Fruit fly (Drosophila melanogaster) whole organism, embryonic: ENCODE results near the gene Exd2.
A peak's percentile ranks its signal among the peaks of the same experiment; 100 is the strongest.

ENCODE experiments used
- Ada2b ChIP-seq: fragments of 200-800 bp; sonication (Bioruptor generic); IDR thresholded peaks from 2 replicates; pipeline ENCODE4 v1.3.6; 2022; ENCODE audit warnings: missing biosample characterization, missing genetic modification characterization
- Aef1 ChIP-seq: fragments of 200-800 bp; sonication (Bioruptor generic); IDR thresholded peaks from 3 replicates; pipeline ENCODE4 v1.3.6; 2022; ENCODE audit warnings: missing biosample characterization, missing genetic modification characterization
- Antp ChIP-seq: fragments of 200-800 bp; sonication (Bioruptor generic); optimal IDR thresholded peaks from 3 replicates; lab custom pipeline; 2016; ENCODE audit warnings: missing biosample characterization, missing genetic modification characterization
- Bdp1 ChIP-seq: fragments of 200-800 bp; sonication (Bioruptor generic); optimal IDR thresholded peaks from 3 replicates; lab custom pipeline; 2016; ENCODE audit warnings: missing biosample characterization, missing genetic modification characterization
- CG10431 ChIP-seq: fragments of 200-800 bp; sonication (Bioruptor generic); optimal IDR thresholded peaks from 3 replicates; lab custom pipeline; 2018; ENCODE audit warnings: missing biosample characterization, mild to moderate bottlenecking, missing genetic modification characterization
- CG10654 ChIP-seq: fragments of 200-800 bp; sonication (Bioruptor generic); optimal IDR thresholded peaks from 2 replicates; lab custom pipeline; 2016; ENCODE audit warnings: missing biosample characterization, missing genetic modification characterization
- CG10959 ChIP-seq: fragments of 200-800 bp; sonication (Bioruptor generic); IDR thresholded peaks from 2 replicates; pipeline ENCODE4 v1.3.6; 2022; ENCODE audit warnings: missing biosample characterization, missing genetic modification characterization
- CG11085 ChIP-seq: fragments of 200-800 bp; sonication (Bioruptor generic); IDR thresholded peaks from 2 replicates; pipeline ENCODE4 v1.3.6; 2022; ENCODE audit warnings: missing biosample characterization, missing genetic modification characterization
- CG12236 ChIP-seq: fragments of 200-800 bp; sonication (Bioruptor generic); optimal IDR thresholded peaks from 2 replicates; lab custom pipeline; 2016; ENCODE audit warnings: missing biosample characterization, missing genetic modification characterization
- CG12391 ChIP-seq: fragments of 200-800 bp; sonication (Bioruptor generic); optimal IDR thresholded peaks from 3 replicates; lab custom pipeline; 2018; ENCODE audit warnings: missing biosample characterization, mild to moderate bottlenecking, missing genetic modification characterization, moderate library complexity
- CG12942 ChIP-seq: fragments of 200-800 bp; sonication (Bioruptor generic); optimal IDR thresholded peaks from 3 replicates; lab custom pipeline; 2016; ENCODE audit warnings: missing biosample characterization, missing genetic modification characterization
- CG13775 ChIP-seq: fragments of 200-800 bp; sonication (Bioruptor generic); optimal IDR thresholded peaks from 3 replicates; lab custom pipeline; 2017; ENCODE audit warnings: missing biosample characterization, mild to moderate bottlenecking, missing genetic modification characterization
- CG1529 ChIP-seq: fragments of 200-800 bp; sonication (Bioruptor generic); optimal IDR thresholded peaks from 3 replicates; lab custom pipeline; 2018; ENCODE audit warnings: missing biosample characterization, missing genetic modification characterization
- CG15601 ChIP-seq: fragments of 200-800 bp; sonication (Bioruptor generic); optimal IDR thresholded peaks from 3 replicates; lab custom pipeline; 2019; ENCODE audit warnings: missing biosample characterization, mild to moderate bottlenecking, missing genetic modification characterization, moderate library complexity
- CG17186 ChIP-seq: fragments of 200-800 bp; sonication (Bioruptor generic); optimal IDR thresholded peaks from 3 replicates; lab custom pipeline; 2017; ENCODE audit warnings: missing biosample characterization, missing genetic modification reagents, missing genetic modification characterization
- CG17328 ChIP-seq: fragments of 200-800 bp; sonication (Bioruptor generic); IDR thresholded peaks from 2 replicates; pipeline ENCODE4 v1.3.6; 2022; ENCODE audit warnings: missing biosample characterization, missing genetic modification characterization
- CG30431 ChIP-seq: fragments of 200-800 bp; sonication (Bioruptor generic); optimal IDR thresholded peaks from 2 replicates; lab custom pipeline; 2017; ENCODE audit warnings: missing biosample characterization, missing genetic modification characterization
- CG3726 ChIP-seq: fragments of 200-800 bp; sonication (Bioruptor generic); IDR thresholded peaks from 3 replicates; pipeline ENCODE4, ENCODE4 v1.3.6; 2022; ENCODE audit warnings: missing biosample characterization, missing genetic modification characterization
- CG4404 ChIP-seq: fragments of 200-800 bp; sonication (Bioruptor generic); IDR thresholded peaks from 2 replicates; pipeline ENCODE4 v1.3.6; 2022; ENCODE audit warnings: missing biosample characterization, missing genetic modification characterization
- CG7357 ChIP-seq: fragments of 200-800 bp; sonication (Bioruptor generic); IDR thresholded peaks from 3 replicates; pipeline ENCODE4 v1.3.6; 2022; ENCODE audit warnings: missing biosample characterization, missing genetic modification characterization
- CG7372 ChIP-seq: fragments of 200-800 bp; sonication (Bioruptor generic); IDR thresholded peaks from 2 replicates; pipeline ENCODE4 v1.3.6; 2022; ENCODE audit warnings: missing biosample characterization, missing genetic modification characterization
- CG8924 ChIP-seq: fragments of 200-800 bp; optimal IDR thresholded peaks from 3 replicates; lab custom pipeline; 2019; ENCODE audit warnings: missing biosample characterization, mild to moderate bottlenecking, missing genetic modification characterization, moderate library complexity
- CoRest ChIP-seq: fragments of 200-800 bp; sonication (Bioruptor generic); optimal IDR thresholded peaks from 3 replicates; lab custom pipeline; 2018; ENCODE audit warnings: missing biosample characterization, mild to moderate bottlenecking, missing genetic modification characterization, moderate library complexity
- D ChIP-seq, 2 experiments: fragments of 200-800 bp in 1 of 2; fragments of >200 bp in 1 of 2; sonication (Bioruptor generic) in 1 of 2; optimal IDR thresholded peaks; 2 replicates in 1 of 2; 3 replicates in 1 of 2; lab custom pipeline; 2017; ENCODE audit warnings: mild to moderate bottlenecking in 1 of 2, missing biosample characterization in 1 of 2, missing genetic modification characterization in 1 of 2, missing genetic modification reagents in 1 of 2
- Dref ChIP-seq: fragments of 200-800 bp; sonication (Bioruptor generic); IDR thresholded peaks from 2 replicates; pipeline ENCODE4 v1.3.6; 2022; ENCODE audit warnings: missing biosample characterization, missing genetic modification characterization
- Elba2 ChIP-seq: fragments of 200-800 bp; sonication (Bioruptor generic); optimal IDR thresholded peaks from 3 replicates; lab custom pipeline; 2016; ENCODE audit warnings: missing biosample characterization, missing genetic modification characterization
- Ets65A ChIP-seq: fragments of 200-800 bp; sonication (Bioruptor generic); peaks from one replicate; lab custom pipeline; 2016; ENCODE audit warnings: missing biosample characterization, missing genetic modification characterization
- Fer2 ChIP-seq: fragments of 200-800 bp; sonication (Bioruptor generic); optimal IDR thresholded peaks from 2 replicates; lab custom pipeline; 2018; ENCODE audit warnings: missing biosample characterization, mild to moderate bottlenecking, missing genetic modification characterization, moderate library complexity
- Mad ChIP-seq: fragments of 200-800 bp; sonication (Bioruptor generic); optimal IDR thresholded peaks from 2 replicates; lab custom pipeline; 2016; ENCODE audit warnings: missing biosample characterization, missing genetic modification characterization
- NK7.1 ChIP-seq: fragments of 200-800 bp; sonication (Bioruptor generic); optimal IDR thresholded peaks from 3 replicates; lab custom pipeline; 2016; ENCODE audit warnings: missing biosample characterization, missing genetic modification characterization
- Neu2 ChIP-seq: fragments of 200-800 bp; sonication (Bioruptor generic); optimal IDR thresholded peaks from 3 replicates; lab custom pipeline; 2016; ENCODE audit warnings: missing biosample characterization, missing genetic modification characterization, borderline replicate concordance
- Nf-YA ChIP-seq: fragments of 200-800 bp; sonication (Bioruptor generic); IDR thresholded peaks from 2 replicates; pipeline ENCODE4 v1.3.6; 2022; ENCODE audit warnings: missing biosample characterization, missing genetic modification characterization
- PHDP ChIP-seq: fragments of 200-800 bp; sonication (Bioruptor generic); optimal IDR thresholded peaks from 3 replicates; lab custom pipeline; 2018; ENCODE audit warnings: missing biosample characterization, mild to moderate bottlenecking, missing genetic modification characterization, moderate library complexity
- Tbp ChIP-seq: fragments of >200 bp; optimal IDR thresholded peaks from 2 replicates; lab custom pipeline; 2018; ENCODE audit warnings: missing biosample characterization, missing genetic modification characterization
- ac ChIP-seq: fragments of 200-800 bp; sonication (Bioruptor generic); optimal IDR thresholded peaks from 3 replicates; lab custom pipeline; 2017; ENCODE audit warnings: missing biosample characterization, mild to moderate bottlenecking, missing genetic modification characterization
- ara ChIP-seq: fragments of 200-800 bp; sonication (Bioruptor generic); IDR thresholded peaks from 2 replicates; pipeline ENCODE4 v1.3.6; 2022; ENCODE audit warnings: missing biosample characterization, missing genetic modification characterization
- bcd ChIP-seq: fragments of 200-800 bp; sonication (Bioruptor generic); optimal IDR thresholded peaks from 2 replicates; lab custom pipeline; 2017; ENCODE audit warnings: missing biosample characterization, mild to moderate bottlenecking, missing genetic modification characterization
- chif ChIP-seq, 2 experiments: fragments of 200-800 bp; sonication (Bioruptor generic); optimal IDR thresholded peaks; 3 replicates each; lab custom pipeline; 2016; ENCODE audit warnings: missing biosample characterization in 2 of 2, missing genetic modification characterization in 2 of 2
- dysf ChIP-seq: fragments of 200-800 bp; sonication (Bioruptor generic); IDR thresholded peaks from 3 replicates; pipeline ENCODE4 v1.3.6; 2022; ENCODE audit warnings: missing biosample characterization, missing genetic modification characterization
- fd64A ChIP-seq: fragments of 200-800 bp; sonication (Bioruptor generic); optimal IDR thresholded peaks from 3 replicates; lab custom pipeline; 2018; ENCODE audit warnings: missing biosample characterization, mild to moderate bottlenecking, missing genetic modification characterization
- fu2 ChIP-seq: fragments of 200-800 bp; sonication (Bioruptor generic); optimal IDR thresholded peaks from 2 replicates; lab custom pipeline; 2016; ENCODE audit warnings: missing biosample characterization, missing genetic modification characterization
- gce ChIP-seq: fragments of 200-800 bp; sonication (Bioruptor generic); IDR thresholded peaks from 3 replicates; pipeline ENCODE4 v1.3.6; 2022; ENCODE audit warnings: missing biosample characterization, missing genetic modification characterization
- ind ChIP-seq: fragments of 200-800 bp; sonication (Bioruptor generic); optimal IDR thresholded peaks from 3 replicates; lab custom pipeline; 2016; ENCODE audit warnings: missing biosample characterization, missing genetic modification characterization
- kah ChIP-seq: fragments of 200-800 bp; sonication (Bioruptor generic); optimal IDR thresholded peaks from 2 replicates; lab custom pipeline; 2018; ENCODE audit warnings: missing biosample characterization, mild to moderate bottlenecking, missing genetic modification characterization
- otp ChIP-seq: fragments of 200-800 bp; sonication (Bioruptor generic); IDR thresholded peaks from 3 replicates; pipeline ENCODE4, ENCODE4 v1.3.6; 2022; ENCODE audit warnings: missing biosample characterization, missing genetic modification characterization
- pb ChIP-seq: fragments of 200-800 bp; sonication (Bioruptor generic); optimal IDR thresholded peaks from 3 replicates; lab custom pipeline; 2016; ENCODE audit warnings: missing biosample characterization, missing genetic modification characterization
- peb ChIP-seq: fragments of 200-800 bp; sonication (Bioruptor generic); IDR thresholded peaks from 2 replicates; pipeline ENCODE4 v1.3.6; 2022; ENCODE audit warnings: missing biosample characterization, missing genetic modification characterization
- sna ChIP-seq: fragments of 200-800 bp; sonication (Bioruptor generic); IDR thresholded peaks from 2 replicates; pipeline ENCODE4 v1.3.6; 2022; ENCODE audit warnings: missing biosample characterization, missing genetic modification characterization; ENCODE audit not compliant: partially characterized antibody
- stc ChIP-seq: fragments of 200-800 bp; sonication (Bioruptor generic); IDR thresholded peaks from 2 replicates; pipeline ENCODE4 v1.3.6; 2022; ENCODE audit warnings: missing biosample characterization, missing genetic modification characterization
- tgo ChIP-seq: fragments of 200-800 bp; sonication (Bioruptor generic); IDR thresholded peaks from 3 replicates; pipeline ENCODE4 v1.3.6; 2022; ENCODE audit warnings: missing biosample characterization, missing genetic modification characterization
- tin ChIP-seq: fragments of 200-800 bp; sonication (Bioruptor generic); optimal IDR thresholded peaks from 3 replicates; lab custom pipeline; 2016; ENCODE audit warnings: missing biosample characterization, missing genetic modification characterization

The Exd2 gene

DNA sequence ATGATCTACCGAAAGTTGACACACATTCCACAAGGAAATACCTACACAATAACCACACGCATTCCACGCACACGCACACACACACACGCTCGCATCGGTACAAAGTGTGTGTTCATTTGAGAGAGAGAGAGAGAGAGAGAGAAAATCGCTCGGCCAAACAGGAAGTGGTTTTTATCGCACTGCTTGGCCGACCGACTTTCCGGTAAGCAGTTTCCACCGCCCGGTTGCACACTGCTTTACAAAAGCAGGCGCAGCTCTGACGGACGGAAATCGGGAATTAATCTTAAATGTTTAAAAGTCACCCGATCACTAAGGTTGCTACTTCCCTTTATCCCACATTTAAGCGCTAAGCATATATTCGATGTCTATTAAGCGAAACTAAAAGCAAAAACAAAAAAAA is 42.7 kb downstream of the Exd2 start (continued):
- TF ChIP-seq CG7372 (no peak; the same call in none of the 2 replicates), kah (GFP tag; lab: Kevin White, UChicago) (peak; percentile 49), CG10654 (GFP tag; lab: Kevin White, UChicago) (peak; percentile 59), CG1529 (peak; percentile 71), pb (GFP tag; lab: Kevin White, UChicago) (peak; percentile 71), bcd (peak; percentile 80), stc (GFP tag; lab: Robert Waterston, UW) (no peak), fd64A (GFP tag; lab: Kevin White, UChicago) (peak; percentile 70), CG10959 (peak; percentile 82), Fer2 (tag; lab: Kevin White, UChicago) (peak; percentile 44), gce (peak; percentile 78; the same call in 2 of the 3 replicates), CG12942 (GFP tag; lab: Kevin White, UChicago) (peak; percentile 21), NK7.1 (GFP tag; lab: Kevin White, UChicago) (peak; percentile 65), CG17186 (GFP tag; lab: Kevin White, UChicago) (peak; percentile 59), tgo (GFP tag; lab: Robert Waterston, UW) (peak; percentile 37; the same call in 1 of the 3 replicates), CG17328 (GFP tag; lab: Robert Waterston, UW) (peak; percentile 82), Antp (GFP tag; lab: Kevin White, UChicago) (no peak), Bdp1 (GFP tag; lab: Kevin White, UChicago) (peak; percentile 37), CoRest (tag; lab: Kevin White, UChicago) (peak; percentile 63), CG12391 (tag; lab: Kevin White, UChicago) (peak; percentile 51), CG11085 (GFP tag; lab: Robert Waterston, UW) (0 out of 2 replicates have a peak, but pooled peaks have one; percentile 47), CG10431 (GFP tag; lab: Kevin White, UChicago) (peak; percentile 72), tin (peak; percentile 57), peb (GFP tag; lab: Robert Waterston, UW) (peak; percentile 43; the same call in 1 of the 2 replicates), CG3726 (GFP tag; lab: Robert Waterston, UW) (0 out of 3 replicates have a peak, but pooled peaks have one; percentile 38), Ets65A (GFP tag; lab: Kevin White, UChicago) (peak; percentile 96), fu2 (GFP tag; lab: Kevin White, UChicago) (no peak), Mad (GFP tag; lab: Kevin White, UChicago) (peak; percentile 24), CG7357 (GFP tag; lab: Robert Waterston, UW) (0 out of 3 replicates have a peak, but pooled peaks have one; percentile 31), Neu2 (GFP tag; lab: Kevin White, UChicago) (peak; percentile 61), CG12236 (GFP tag; lab: Kevin White, UChicago) (peak; percentile 73), ara (GFP tag; lab: Robert Waterston, UW) (peak; percentile 83), PHDP (tag; lab: Kevin White, UChicago) (no peak), Tbp (GFP tag; lab: Kevin White, UChicago) (no peak), ac (GFP tag; lab: Kevin White, UChicago) (peak; percentile 94), dysf (GFP tag; lab: Robert Waterston, UW) (peak; percentile 40; the same call in 2 of the 3 replicates), Elba2 (peak; percentile 62), ind (GFP tag; lab: Kevin White, UChicago) (peak; percentile 11), CG13775 (GFP tag; lab: Kevin White, UChicago) (peak; percentile 83), CG15601 (peak; percentile 59), Dref (GFP tag; lab: Robert Waterston, UW) (no peak), otp (GFP tag; lab: Robert Waterston, UW) (peak; percentile 79), Ada2b (GFP tag; lab: Robert Waterston, UW) (peak; percentile 27; the same call in 1 of the 2 replicates), Nf-YA (GFP tag; lab: Robert Waterston, UW) (0 out of 2 replicates have a peak, but pooled peaks have one; percentile 34), CG30431 (GFP tag; lab: Kevin White, UChicago) (peak; percentile 86), Aef1 (GFP tag; lab: Robert Waterston, UW) (0 out of 3 replicates have a peak, but pooled peaks have one; percentile 33), CG8924 (tag; lab: Kevin White, UChicago) (peak; percentile 39), chif (GFP tag; optimal IDR thresholded peaks at IDR 0.05; lab: Kevin White, UChicago) (peak; percentile 33 to 75), CG4404 (peak; percentile 63), D (optimal IDR thresholded peaks at IDR 0.05; lab: Kevin White, UChicago) (no peak), D (GFP tag; optimal IDR thresholded peaks at IDR 0.05; lab: Kevin White, UChicago) (peak; percentile 75), sna (GFP tag; lab: Robert Waterston, UW) (no peak)
